Worm (Caenorhabditis elegans) whole organism, L4 larva: ENCODE measurements around the gene str-2.
A peak's percentile ranks its signal among the peaks of the same experiment; 100 is the strongest.

Experiments
- D1046.2 ChIP-seq: fragments of 200-800 bp; sonication (Bioruptor generic); IDR thresholded peaks from 2 replicates; pipeline ENCODE4 v1.3.6; 2022; ENCODE audit warnings: missing genetic modification characterization, missing compliant biosample characterization
- F10B5.3 ChIP-seq: sonication (generic microtip); optimal IDR thresholded peaks from 2 replicates; lab custom pipeline; 2016; ENCODE audit warnings: mild to moderate bottlenecking, missing genetic modification characterization, missing compliant biosample characterization
- F26F4.8 ChIP-seq: fragments of 200-800 bp; sonication (Bioruptor generic); conservative IDR thresholded peaks from 2 replicates; pipeline ENCODE4 v1.3.6; 2022; ENCODE audit warnings: missing genetic modification characterization, missing compliant biosample characterization
- R02D3.7 ChIP-seq: fragments of 150-350 bp; sonication (generic microtip); optimal IDR thresholded peaks from 3 replicates; lab custom pipeline; 2014; ENCODE audit warnings: missing biosample characterization, missing genetic modification characterization
- T20F7.1 ChIP-seq: fragments of 200-800 bp; sonication (Bioruptor generic); optimal IDR thresholded peaks from 2 replicates; lab custom pipeline; 2018; ENCODE audit warnings: mild to moderate bottlenecking, missing genetic modification characterization, missing compliant biosample characterization
- aha-1 ChIP-seq: fragments of 150-350 bp; peaks from one replicate; lab custom pipeline; 2014; ENCODE audit warnings: missing biosample characterization, missing genetic modification characterization
- ceh-28 ChIP-seq: fragments of 150-350 bp; optimal IDR thresholded peaks from 2 replicates; lab custom pipeline; 2014; ENCODE audit warnings: missing biosample characterization, missing genetic modification reagents, missing genetic modification characterization
- ceh-32 ChIP-seq: sonication (generic microtip); optimal IDR thresholded peaks from 2 replicates; lab custom pipeline; 2016; ENCODE audit warnings: mild to moderate bottlenecking, missing genetic modification characterization, missing compliant biosample characterization; ENCODE audit not compliant: poor library complexity
- cey-2 ChIP-seq: sonication (generic microtip); optimal IDR thresholded peaks from 3 replicates; lab custom pipeline; 2017; ENCODE audit warnings: missing genetic modification characterization, mild to moderate bottlenecking, missing compliant biosample characterization, antibody characterized with exemption, borderline replicate concordance; ENCODE audit not compliant: insufficient read depth
- daf-12 ChIP-seq: fragments of 150-350 bp; optimal IDR thresholded peaks from 2 replicates; lab custom pipeline; 2014; ENCODE audit warnings: missing biosample characterization, missing genetic modification reagents, missing genetic modification characterization
- daf-8 ChIP-seq: fragments of 200-800 bp; sonication (Bioruptor generic); IDR thresholded peaks from 2 replicates; pipeline ENCODE4 v1.3.6; 2022; ENCODE audit warnings: missing genetic modification characterization, missing compliant biosample characterization
- dmd-6 ChIP-seq: fragments of 200-800 bp; sonication (Bioruptor generic); IDR thresholded peaks from 2 replicates; pipeline ENCODE4 v1.3.6; 2022; ENCODE audit warnings: missing genetic modification reagents, missing genetic modification characterization, missing compliant biosample characterization
- dmd-8 ChIP-seq: fragments of 200-800 bp; sonication (Bioruptor generic); IDR thresholded peaks from 2 replicates; pipeline ENCODE4 v1.3.6; 2022; ENCODE audit warnings: missing genetic modification characterization, missing compliant biosample characterization
- dmd-9 ChIP-seq: fragments of 200-800 bp; sonication (Bioruptor generic); IDR thresholded peaks from 2 replicates; pipeline ENCODE4 v1.3.6; 2022; ENCODE audit warnings: missing genetic modification reagents, missing genetic modification characterization, missing compliant biosample characterization
- dve-1 ChIP-seq: sonication (generic microtip); optimal IDR thresholded peaks from 2 replicates; lab custom pipeline; 2017; ENCODE audit warnings: antibody characterized with exemption, mild to moderate bottlenecking, missing genetic modification characterization, missing compliant biosample characterization; ENCODE audit not compliant: insufficient read depth
- egl-27 ChIP-seq: sonication (generic microtip); optimal IDR thresholded peaks from 3 replicates; lab custom pipeline; 2017; ENCODE audit warnings: missing biosample characterization, missing genetic modification reagents, missing genetic modification characterization
- fos-1 ChIP-seq: fragments of 150-350 bp; optimal IDR thresholded peaks from 2 replicates; lab custom pipeline; 2014; ENCODE audit warnings: missing biosample characterization, missing genetic modification characterization
- gei-8 ChIP-seq: fragments of 200-800 bp; sonication (Bioruptor generic); optimal IDR thresholded peaks from 2 replicates; lab custom pipeline; 2018; ENCODE audit warnings: mild to moderate bottlenecking, missing genetic modification characterization, missing compliant biosample characterization
- hlh-11 ChIP-seq: fragments of 200-800 bp; sonication (Bioruptor generic); optimal IDR thresholded peaks from 2 replicates; lab custom pipeline; 2018; ENCODE audit warnings: mild to moderate bottlenecking, missing genetic modification characterization, missing compliant biosample characterization
- hmg-1.1 ChIP-seq: fragments of 200-800 bp; sonication (Bioruptor generic); IDR thresholded peaks from 2 replicates; pipeline ENCODE4 v1.3.6; 2022; ENCODE audit warnings: missing genetic modification reagents, missing genetic modification characterization, missing compliant biosample characterization
- lin-13 ChIP-seq: fragments of 150-350 bp; optimal IDR thresholded peaks from 2 replicates; lab custom pipeline; 2014; ENCODE audit warnings: missing biosample characterization, missing genetic modification reagents, missing genetic modification characterization
- lin-29 ChIP-seq: fragments of 200-800 bp; sonication (Bioruptor generic); IDR thresholded peaks from 2 replicates; pipeline ENCODE4 v1.3.6; 2022; ENCODE audit warnings: missing genetic modification reagents, missing genetic modification characterization, missing compliant biosample characterization
- lsy-2 ChIP-seq, 2 experiments: fragments of 150-350 bp in 1 of 2; sonication (generic microtip) in 1 of 2; optimal IDR thresholded peaks; 2 replicates each; lab custom pipeline; 2014 to 2017; ENCODE audit warnings: missing biosample characterization in 2 of 2, missing genetic modification characterization in 2 of 2
- madf-5 ChIP-seq, 2 experiments: fragments of 200-800 bp; sonication (Bioruptor generic); IDR thresholded peaks; 2 replicates each; pipeline ENCODE4 v1.3.6; 2022; ENCODE audit warnings: missing compliant biosample characterization in 2 of 2, missing genetic modification characterization in 2 of 2
- mes-2 ChIP-seq: sonication (generic microtip); optimal IDR thresholded peaks from 2 replicates; lab custom pipeline; 2016; ENCODE audit warnings: missing genotype, mild to moderate bottlenecking, missing genetic modification characterization, missing compliant biosample characterization; ENCODE audit not compliant: poor library complexity, severe bottlenecking
- mxl-3 ChIP-seq: fragments of 200-800 bp; sonication (Bioruptor generic); optimal IDR thresholded peaks from 2 replicates; lab custom pipeline; 2018; ENCODE audit warnings: mild to moderate bottlenecking, missing genetic modification characterization, missing compliant biosample characterization
- nhr-11 ChIP-seq: fragments of 150-350 bp; optimal IDR thresholded peaks from 2 replicates; lab custom pipeline; 2014; ENCODE audit warnings: missing biosample characterization, missing genetic modification characterization
- nhr-111 ChIP-seq: fragments of 200-800 bp; sonication (Bioruptor generic); optimal IDR thresholded peaks from 2 replicates; lab custom pipeline; 2018; ENCODE audit warnings: mild to moderate bottlenecking, missing genetic modification characterization, missing compliant biosample characterization
- nhr-237 ChIP-seq: sonication (generic microtip); optimal IDR thresholded peaks from 2 replicates; lab custom pipeline; 2017; ENCODE audit warnings: missing biosample characterization, missing genetic modification characterization
- nhr-25 ChIP-seq: sonication (generic microtip); optimal IDR thresholded peaks from 2 replicates; lab custom pipeline; 2017; ENCODE audit warnings: missing genetic modification characterization, mild to moderate bottlenecking, missing compliant biosample characterization, antibody characterized with exemption, moderate library complexity, borderline replicate concordance; ENCODE audit not compliant: insufficient read depth
- nhr-28 ChIP-seq: fragments of 150-350 bp; optimal IDR thresholded peaks from 2 replicates; lab custom pipeline; 2014; ENCODE audit warnings: missing biosample characterization, missing genetic modification characterization
- nhr-48 ChIP-seq: sonication (generic microtip); optimal IDR thresholded peaks from 2 replicates; lab custom pipeline; 2016; ENCODE audit warnings: mild to moderate bottlenecking, missing genetic modification characterization, missing compliant biosample characterization
- nhr-6 ChIP-seq: fragments of 150-350 bp; optimal IDR thresholded peaks from 2 replicates; lab custom pipeline; 2014; ENCODE audit warnings: missing biosample characterization, missing genetic modification characterization
- pha-4 ChIP-seq, 2 experiments: fragments of 150-350 bp in 1 of 2; fragments of 200-800 bp in 1 of 2; sonication (Bioruptor generic) in 1 of 2; IDR thresholded peaks in 1 of 2; optimal IDR thresholded peaks in 1 of 2; 2 replicates each; pipeline versions ENCODE4 v1.3.6 to Lab custom; 2014 to 2022; ENCODE audit warnings: missing genetic modification characterization in 2 of 2, missing genetic modification reagents in 2 of 2, missing biosample characterization in 1 of 2, missing compliant biosample characterization in 1 of 2
- php-3 ChIP-seq: fragments of 200-800 bp; sonication (Bioruptor generic); IDR thresholded peaks from 2 replicates; pipeline ENCODE4 v1.3.6; 2022; ENCODE audit warnings: missing genetic modification reagents, missing genetic modification characterization, missing compliant biosample characterization
- pqm-1 ChIP-seq: sonication (generic microtip); optimal IDR thresholded peaks from 2 replicates; lab custom pipeline; 2017; ENCODE audit warnings: missing biosample characterization, missing genetic modification characterization
- rbr-2 ChIP-seq: sonication (generic microtip); optimal IDR thresholded peaks from 2 replicates; lab custom pipeline; 2016; ENCODE audit warnings: missing genotype, missing genetic modification characterization, missing compliant biosample characterization
- skn-1 ChIP-seq: fragments of 150-350 bp; optimal IDR thresholded peaks from 2 replicates; lab custom pipeline; 2014; ENCODE audit warnings: missing biosample characterization, missing genetic modification characterization
- snpc-4 ChIP-seq: fragments of 150-350 bp; optimal IDR thresholded peaks from 2 replicates; lab custom pipeline; 2014; ENCODE audit warnings: missing biosample characterization, missing genetic modification characterization
- unc-62 ChIP-seq, 3 experiments: fragments of 150-350 bp in 1 of 3; sonication (generic microtip); optimal IDR thresholded peaks in 2 of 3; peaks in 1 of 3; 1 replicate in 1 of 3; 2 replicates in 2 of 3; lab custom pipeline; 2014 to 2017; ENCODE audit warnings: missing biosample characterization in 3 of 3, missing genetic modification characterization in 3 of 3, missing genetic modification reagents in 3 of 3, missing genotype in 1 of 3
- zag-1 ChIP-seq: fragments of 150-350 bp; optimal IDR thresholded peaks from 2 replicates; lab custom pipeline; 2014; ENCODE audit warnings: missing biosample characterization, missing genetic modification characterization
- zfp-3 ChIP-seq: fragments of 200-800 bp; sonication (Bioruptor generic); conservative IDR thresholded peaks from 2 replicates; pipeline ENCODE4 v1.3.6; 2022; ENCODE audit warnings: missing genetic modification reagents, missing genetic modification characterization, missing compliant biosample characterization
- ztf-11 ChIP-seq: fragments of 150-350 bp; optimal IDR thresholded peaks from 2 replicates; lab custom pipeline; 2014; ENCODE audit warnings: missing biosample characterization, missing genetic modification characterization

str-2 gene

ce11 chrV:9798212-9798611, 25.8 kb downstream of the str-2 start:
- TF ChIP-seq fos-1 = no peak
- TF ChIP-seq unc-62 (GFP tag; optimal IDR thresholded peaks at IDR 0.05 in 1 of 2; lab: Kevin White, UChicago) = peak in 1 of 2 experiments; percentile 61
- no peak for TF ChIP-seq unc-62 (tag; optimal IDR thresholded peaks at IDR 0.05; lab: Kevin White, UChicago)

DNA sequence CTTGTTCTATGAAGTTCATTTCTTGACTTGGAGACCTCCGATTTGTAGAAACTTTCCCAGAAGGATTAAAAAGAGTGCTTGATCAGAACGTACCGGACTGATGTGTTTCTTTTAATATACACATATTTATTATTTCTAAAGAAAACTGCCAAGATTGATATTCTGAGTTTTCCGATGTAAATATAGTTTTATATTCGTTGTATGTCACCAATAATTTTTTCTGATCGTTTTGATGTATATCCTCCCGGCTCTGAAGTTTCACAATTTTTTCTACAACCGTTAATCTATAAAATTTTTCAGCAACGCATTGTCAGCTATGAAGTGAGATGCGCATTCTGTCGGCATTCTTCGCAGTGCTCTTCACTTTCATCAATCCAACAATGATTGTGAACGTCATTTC, 27.5 kb downstream of the str-2 start, which contains the start of gene F46B6.9:
Gene F46B6.9 (plus strand): TSS at position 301 of the 400 bp plus-strand sequence.
- TF ChIP-seq aha-1 (tag; lab: Kevin White, UChicago) (no peak), nhr-28 (tag; lab: Kevin White, UChicago) (no peak), dmd-8 (GFP tag; lab: Robert Waterston, UW) (no peak), skn-1 (tag; lab: Kevin White, UChicago) (no peak), ceh-28 (tag; lab: Kevin White, UChicago) (no peak), pha-4 (GFP tag; IDR thresholded peaks at IDR 0.05; lab: Robert Waterston, UW) (no peak), pha-4 (tag; optimal IDR thresholded peaks at IDR 0.05; lab: Kevin White, UChicago) (no peak), rbr-2 (tag; lab: Kevin White, UChicago) (no peak), zag-1 (tag; lab: Kevin White, UChicago) (no peak), nhr-25 (no peak), nhr-237 (tag; lab: Kevin White, UChicago) (no peak), cey-2 (tag; lab: Kevin White, UChicago) (no peak), mxl-3 (GFP tag; lab: Kevin White, UChicago) (no peak), D1046.2 (GFP tag; lab: Robert Waterston, UW) (no peak), dmd-9 (no peak), daf-8 (GFP tag; lab: Robert Waterston, UW) (no peak), dve-1 (tag; lab: Kevin White, UChicago) (no peak), R02D3.7 (tag; lab: Kevin White, UChicago) (no peak), snpc-4 (tag; lab: Kevin White, UChicago) (no peak), fos-1 (no peak)

- no peak for TF ChIP-seq cey-2 (tag; lab: Kevin White, UChicago)
- TF ChIP-seq T20F7.1 (GFP tag; lab: Kevin White, UChicago) = no peak
- no peak for TF ChIP-seq zag-1 (tag; lab: Kevin White, UChicago)
- no peak for TF ChIP-seq mes-2 (tag; lab: Kevin White, UChicago)
- TF ChIP-seq fos-1 = no peak
- no peak for TF ChIP-seq nhr-6 (tag; lab: Kevin White, UChicago)
- no peak for TF ChIP-seq ztf-11 (tag; lab: Kevin White, UChicago)
- TF ChIP-seq nhr-111 (GFP tag; lab: Kevin White, UChicago) = no peak
- TF ChIP-seq zfp-3 = no peak
- TF ChIP-seq unc-62 (GFP tag; optimal IDR thresholded peaks at IDR 0.05 in 1 of 2; lab: Kevin White, UChicago) = no peak
- TF ChIP-seq unc-62 (tag; optimal IDR thresholded peaks at IDR 0.05; lab: Kevin White, UChicago) = no peak
- no peak for TF ChIP-seq lin-29 (GFP tag; lab: Robert Waterston, UW)
- TF ChIP-seq daf-12 = no peak
- TF ChIP-seq lsy-2 (tag; optimal IDR thresholded peaks at IDR 0.05; lab: Kevin White, UChicago) = no peak
- TF ChIP-seq php-3 = no peak
- TF ChIP-seq nhr-11 = no peak
These were observed 28.0 kb downstream of the str-2 start for ce11 chrV:9796002-9796401.

DNA sequence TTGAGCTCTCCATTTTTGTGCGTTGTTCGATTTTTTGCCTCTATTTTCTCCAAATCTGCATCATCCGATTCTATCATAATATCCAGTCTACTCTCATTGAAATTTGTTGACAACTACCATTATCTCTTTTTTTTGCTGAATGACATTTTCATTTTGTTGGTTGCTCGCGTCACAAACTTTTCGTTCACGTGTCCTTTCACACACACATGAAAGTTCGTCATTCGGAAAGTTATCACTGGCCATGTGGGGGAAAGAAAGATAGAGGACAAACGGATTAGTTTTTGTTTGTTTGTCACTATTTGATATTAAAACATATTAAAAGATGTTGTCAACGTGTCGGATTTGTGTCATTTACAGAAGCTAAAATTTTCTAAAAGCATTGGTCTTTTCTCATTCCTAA, 29.1 kb downstream of the str-2 start:
- no peak for TF ChIP-seq lin-13
- TF ChIP-seq gei-8 (GFP tag; lab: Kevin White, UChicago) = no peak
- no peak for TF ChIP-seq nhr-28 (tag; lab: Kevin White, UChicago)
- no peak for TF ChIP-seq pqm-1 (tag; lab: Kevin White, UChicago)
- TF ChIP-seq egl-27 (tag; lab: Kevin White, UChicago) = no peak
- peak; percentile 65 for TF ChIP-seq dve-1 (tag; lab: Kevin White, UChicago)
- TF ChIP-seq hlh-11 = no peak
- TF ChIP-seq ceh-32 (tag; lab: Kevin White, UChicago) = no peak
- no peak for TF ChIP-seq F26F4.8 (GFP tag; lab: Robert Waterston, UW)
- TF ChIP-seq F10B5.3 (tag; lab: Kevin White, UChicago) = no peak
- no peak for TF ChIP-seq dmd-9
- no peak for TF ChIP-seq hmg-1.1 (GFP tag; lab: Robert Waterston, UW)
- no peak for TF ChIP-seq unc-62 (GFP tag; optimal IDR thresholded peaks at IDR 0.05 in 1 of 2; lab: Kevin White, UChicago)
- no peak for TF ChIP-seq unc-62 (tag; optimal IDR thresholded peaks at IDR 0.05; lab: Kevin White, UChicago)
- no peak for TF ChIP-seq madf-5 (GFP tag; IDR thresholded peaks at IDR 0.05; lab: Robert Waterston, UW)
- TF ChIP-seq nhr-48 = no peak
- TF ChIP-seq dmd-6 = peak; percentile 56
